Fruit fly (Drosophila melanogaster) Kc167 (cell line): ENCODE results near the gene Gad1.

ENCODE experiments used
- Myc ChIP-seq: fragments of >200 bp; optimal IDR thresholded peaks from 2 replicates; lab custom pipeline; 2017; ENCODE audit warnings: missing external identifiers
- psq ChIP-seq: fragments of >200 bp; optimal IDR thresholded peaks from 2 replicates; lab custom pipeline; 2017; ENCODE audit warnings: missing external identifiers
- ttk ChIP-seq: sonication (Bioruptor generic); optimal IDR thresholded peaks from 2 replicates; lab custom pipeline; 2017; ENCODE audit warnings: missing external identifiers

DNA sequence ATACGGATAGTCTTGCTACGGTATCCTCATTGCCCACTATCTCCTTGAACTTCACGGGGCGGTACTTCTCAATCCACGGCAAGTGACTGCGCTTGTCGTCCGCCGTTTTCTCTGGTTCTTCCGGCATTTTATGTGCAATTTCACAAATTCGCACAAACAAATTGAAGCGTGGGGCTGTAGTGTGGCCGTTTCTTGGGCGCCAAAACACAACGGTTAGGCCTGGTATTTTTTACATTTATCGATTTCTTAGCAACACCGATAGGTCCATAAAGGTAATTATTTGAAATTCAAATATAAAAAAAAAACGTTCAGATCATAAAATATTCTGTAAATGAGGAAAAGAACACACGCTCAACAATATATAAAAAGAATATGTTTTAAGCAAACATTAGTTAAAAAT is 47.3 kb upstream of the Gad1 start, which contains the start of gene RfC4:
- no peak for TF ChIP-seq ttk (lab: Kevin White, UChicago)
- no peak for TF ChIP-seq psq (lab: Kevin White, UChicago)
- no peak for TF ChIP-seq Myc (lab: Kevin White, UChicago)
